Worm (Caenorhabditis elegans): ENCODE results near the gene fbxa-78.

DNA sequence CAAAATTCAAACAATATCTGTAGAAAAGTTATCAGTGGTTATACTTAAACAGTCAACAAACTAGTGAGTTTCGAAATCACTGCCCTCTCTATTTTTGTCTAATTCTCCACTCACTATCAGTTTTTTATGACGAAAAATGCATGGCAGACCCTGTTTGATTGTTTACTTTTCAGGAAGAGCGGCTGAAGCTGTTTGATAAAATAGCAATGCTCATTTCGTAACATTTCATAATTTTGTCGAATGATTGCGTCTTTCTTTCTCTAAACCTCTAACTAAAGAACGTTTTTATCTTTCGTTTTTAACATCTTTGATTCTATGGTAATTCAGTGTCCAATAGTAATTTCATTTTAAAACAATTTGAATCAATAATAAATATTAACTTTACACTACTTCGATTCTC lies 20.9 kb upstream of the fbxa-78 start:
- TF ChIP-seq fkh-10 (GFP tag; optimal IDR thresholded peaks at IDR 0.05) (no peak), K09A11.1 (tag; optimal IDR thresholded peaks at IDR 0.05; ENCODE audit: insufficient read depth) (no peak), sdc-2 (tag; optimal IDR thresholded peaks at IDR 0.05) (no peak), lin-11 (tag; optimal IDR thresholded peaks at IDR 0.05) (no peak), Y22D7AL.16 (tag; optimal IDR thresholded peaks at IDR 0.05) (no peak)
